Fruit fly (Drosophila melanogaster): Measurements from ENCODE around the gene pic.
A peak's percentile ranks its signal among the peaks of the same experiment; 100 is the strongest.

Gene pic

dm6 chr3R:13088395-13088794, 36.4 kb downstream of the pic start, which contains the start of gene timeout (continued):
- TF ChIP-seq Dll (GFP tag; IDR thresholded peaks at IDR 0.05; ENCODE audit: partially characterized antibody) (peak; percentile 80), Opbp (GFP tag; IDR thresholded peaks at IDR 0.05; ENCODE audit: partially characterized antibody) (peak; percentile 77; the same call in 2 of the 3 replicates), sna (GFP tag; IDR thresholded peaks at IDR 0.05; ENCODE audit: partially characterized antibody) (peak; percentile 69; the same call in 1 of the 2 replicates), Ets65A (GFP tag) (no peak), HLH54F (GFP tag; optimal IDR thresholded peaks at IDR 0.05) (no peak), Dref (GFP tag; IDR thresholded peaks at IDR 0.05) (peak; percentile 92), trem (tag; optimal IDR thresholded peaks at IDR 0.05) (peak; percentile 93), CG7357 (GFP tag; IDR thresholded peaks at IDR 0.05) (no peak), unc-4 (GFP tag; IDR thresholded peaks at IDR 0.05; ENCODE audit: partially characterized antibody) (peak; percentile 73), CG1603 (tag; optimal IDR thresholded peaks at IDR 0.05) (peak; percentile 81)

- TF ChIP-seq Jarid2 (GFP tag; optimal IDR thresholded peaks at IDR 0.05) (no peak), ara (GFP tag; IDR thresholded peaks at IDR 0.05) (no peak), TFAM (GFP tag; optimal IDR thresholded peaks at IDR 0.05) (no peak), Dip2 (GFP tag; IDR thresholded peaks at IDR 0.05) (no peak), CG4282 (GFP tag; optimal IDR thresholded peaks at IDR 0.05) (no peak), CG3407 (GFP tag; optimal IDR thresholded peaks at IDR 0.05) (no peak), unpg (GFP tag; optimal IDR thresholded peaks at IDR 0.05) (no peak), insv (GFP tag; optimal IDR thresholded peaks at IDR 0.05) (no peak), CG6791 (GFP tag; IDR thresholded peaks at IDR 0.05; ENCODE audit: partially characterized antibody) (0 out of 3 replicates have a peak, but pooled peaks have one; percentile 8), lbe (GFP tag; optimal IDR thresholded peaks at IDR 0.05) (no peak), dimm (GFP tag; IDR thresholded peaks at IDR 0.05) (no peak), ken (GFP tag; IDR thresholded peaks at IDR 0.05) (0 out of 3 replicates have a peak, but pooled peaks have one; percentile 26)
Observed at dm6 chr3R:13088942-13089341, 36.9 kb downstream of the pic start, which contains the start of gene CG34308. Gene CG34308 (plus strand): TSS chr3R:13089242.

- TF ChIP-seq dysf (GFP tag; IDR thresholded peaks at IDR 0.05) (peak; percentile 39; the same call in 1 of the 3 replicates), CG11093 (GFP tag; IDR thresholded peaks at IDR 0.05) (no peak), CG10462 (GFP tag; optimal IDR thresholded peaks at IDR 0.05) (no peak), bbx (GFP tag; IDR thresholded peaks at IDR 0.05; ENCODE audit: partially characterized antibody) (no peak), lola (GFP tag; optimal IDR thresholded peaks at IDR 0.05) (no peak), CG18764 (GFP tag; optimal IDR thresholded peaks at IDR 0.05) (no peak), CG17385 (GFP tag; optimal IDR thresholded peaks at IDR 0.05) (no peak), CG1647 (GFP tag; optimal IDR thresholded peaks at IDR 0.05) (no peak), CG2875 (GFP tag; optimal IDR thresholded peaks at IDR 0.05) (no peak), tx (GFP tag; optimal IDR thresholded peaks at IDR 0.05) (no peak), Ptx1 (GFP tag; IDR thresholded peaks at IDR 0.05) (peak; percentile 45; the same call in 1 of the 2 replicates), zfh1 (GFP tag; IDR thresholded peaks at IDR 0.05) (no peak), mirr (GFP tag; optimal IDR thresholded peaks at IDR 0.05) (no peak), CG2678 (tag; optimal IDR thresholded peaks at IDR 0.05) (no peak), CG3726 (GFP tag; IDR thresholded peaks at IDR 0.05) (no peak), Dad (GFP tag; optimal IDR thresholded peaks at IDR 0.05) (no peak), odd (GFP tag; optimal IDR thresholded peaks at IDR 0.05) (no peak), CG12155 (GFP tag; optimal IDR thresholded peaks at IDR 0.05) (no peak), wdn (GFP tag; IDR thresholded peaks at IDR 0.05) (0 out of 2 replicates have a peak, but pooled peaks have one; percentile 14), pnt (GFP tag; optimal IDR thresholded peaks at IDR 0.05) (no peak), D19A (tag; optimal IDR thresholded peaks at IDR 0.05) (no peak), CG15601 (tag; optimal IDR thresholded peaks at IDR 0.05) (no peak), CG6654 (GFP tag; optimal IDR thresholded peaks at IDR 0.05) (no peak), CG15514 (GFP tag; optimal IDR thresholded peaks at IDR 0.05) (peak; percentile 21), CG15073 (GFP tag; optimal IDR thresholded peaks at IDR 0.05) (no peak), lov (optimal IDR thresholded peaks at IDR 0.05) (no peak), lov (GFP tag; IDR thresholded peaks at IDR 0.05) (no peak)
Observed at dm6 chr3R:13091666-13092065, 39.6 kb downstream of the pic start.

Measured in whole organism, embryonic.